Fruit fly (Drosophila melanogaster): ENCODE results near the gene CG9297.

DNA sequence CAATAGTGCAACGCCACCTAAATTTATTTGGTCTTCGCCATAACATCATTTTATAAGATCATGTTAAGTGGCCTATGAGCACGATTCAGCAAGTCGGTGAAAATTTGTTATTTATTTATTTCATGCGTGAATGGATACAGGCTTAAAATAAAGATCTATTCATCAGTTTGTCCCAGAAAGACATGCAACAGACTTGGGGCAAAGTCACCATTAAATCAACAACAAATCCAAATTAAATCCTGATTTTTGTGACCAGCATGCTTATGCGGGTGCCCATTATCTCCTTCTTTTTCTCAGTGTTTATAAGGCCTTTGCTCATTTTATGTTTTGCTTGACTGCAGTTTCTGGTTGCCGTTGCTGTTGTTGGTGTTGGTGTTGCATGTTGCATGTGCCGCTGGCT lies 36.6 kb downstream of the CG9297 start:
- TF ChIP-seq Hr96 (GFP tag; optimal IDR thresholded peaks at IDR 0.05) (no peak), kay (GFP tag; ENCODE audit: borderline replicate concordance) (no peak), CG7045 (GFP tag; optimal IDR thresholded peaks at IDR 0.05) (no peak), CG5204 (GFP tag; optimal IDR thresholded peaks at IDR 0.05) (no peak), cic (GFP tag; optimal IDR thresholded peaks at IDR 0.05) (no peak), CG12768 (GFP tag; optimal IDR thresholded peaks at IDR 0.05) (no peak), Mnt (GFP tag; optimal IDR thresholded peaks at IDR 0.05) (no peak), CG1620 (GFP tag; optimal IDR thresholded peaks at IDR 0.05) (no peak), CG33017 (tag; optimal IDR thresholded peaks at IDR 0.05) (no peak), tj (GFP tag; optimal IDR thresholded peaks at IDR 0.05) (no peak)
